Fruit fly (Drosophila melanogaster): Measurements from ENCODE around the gene Gr28b.

The Gr28b gene

DNA sequence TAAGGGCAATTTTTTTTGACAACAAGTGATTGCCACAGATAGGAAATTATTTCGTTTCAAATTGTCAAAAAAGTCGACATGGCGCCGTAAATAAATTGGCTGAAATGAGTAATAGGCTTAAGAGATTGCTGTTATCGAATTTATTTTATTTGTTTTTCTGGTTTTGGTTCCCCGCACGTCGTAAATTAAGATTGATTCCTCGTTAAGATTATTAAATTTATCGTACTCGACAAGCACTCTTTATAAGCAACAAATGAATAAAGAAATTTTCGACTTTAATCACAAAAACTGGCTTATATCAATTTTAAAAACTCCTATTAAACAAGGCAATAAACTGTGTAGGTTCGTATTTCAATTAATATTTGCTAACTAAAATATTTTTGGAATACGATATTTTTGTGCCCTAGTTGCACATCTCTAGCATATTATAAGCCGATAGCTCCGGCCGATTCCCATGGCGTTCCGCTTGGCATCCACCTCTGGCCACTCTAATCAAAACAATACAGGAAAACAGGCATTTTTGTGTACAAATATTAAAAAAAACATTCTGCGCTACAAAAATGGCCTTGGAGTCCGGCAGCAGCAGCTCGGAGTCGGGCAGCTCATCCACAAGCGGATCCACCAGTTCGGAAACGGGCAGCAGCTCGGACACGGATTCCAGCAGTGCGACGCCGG is 50.0 kb downstream of the Gr28b start, which contains the start of gene chm (continued):
- TF ChIP-seq p53 (GFP tag; optimal IDR thresholded peaks at IDR 0.05) (no peak), CG18619 (GFP tag; optimal IDR thresholded peaks at IDR 0.05) (no peak), CG1233 (GFP tag; optimal IDR thresholded peaks at IDR 0.05) (no peak), CG4820 (GFP tag; optimal IDR thresholded peaks at IDR 0.05) (no peak), Sry-β (GFP tag; optimal IDR thresholded peaks at IDR 0.05) (no peak), CG31365 (tag; optimal IDR thresholded peaks at IDR 0.05) (no peak), pzg (GFP tag; optimal IDR thresholded peaks at IDR 0.05) (peak; percentile 80), CG14860 (GFP tag; IDR thresholded peaks at IDR 0.05; ENCODE audit: partially characterized antibody) (peak; percentile 84), CG6813 (GFP tag; optimal IDR thresholded peaks at IDR 0.05) (no peak), pfk (GFP tag; optimal IDR thresholded peaks at IDR 0.05) (peak; percentile 53), lola (GFP tag; optimal IDR thresholded peaks at IDR 0.05) (peak in 1 of 3 experiments; percentile 11), CG4424 (GFP tag; optimal IDR thresholded peaks at IDR 0.05) (peak; percentile 26), Kr (GFP tag; optimal IDR thresholded peaks at IDR 0.05) (no peak), hth (optimal IDR thresholded peaks at IDR 0.05) (no peak), disco-r (GFP tag; optimal IDR thresholded peaks at IDR 0.05) (no peak), CG5245 (GFP tag; optimal IDR thresholded peaks at IDR 0.05) (no peak), CG14710 (tag; optimal IDR thresholded peaks at IDR 0.05) (peak; percentile 51), CG6689 (GFP tag; IDR thresholded peaks at IDR 0.05) (no peak), E2f2 (GFP tag; IDR thresholded peaks at IDR 0.05) (peak; percentile 54), tgo (GFP tag; IDR thresholded peaks at IDR 0.05) (no peak), pita (GFP tag; optimal IDR thresholded peaks at IDR 0.05) (no peak), Nf-YB (GFP tag; optimal IDR thresholded peaks at IDR 0.05) (no peak), CG15479 (GFP tag; optimal IDR thresholded peaks at IDR 0.05) (no peak), Adf1 (GFP tag; IDR thresholded peaks at IDR 0.05) (no peak), Deaf1 (tag; optimal IDR thresholded peaks at IDR 0.05) (no peak), CG12219 (GFP tag; optimal IDR thresholded peaks at IDR 0.05) (no peak), CG4328 (GFP tag; optimal IDR thresholded peaks at IDR 0.05) (no peak), tin (GFP tag; optimal IDR thresholded peaks at IDR 0.05) (peak; percentile 38), wor (GFP tag; IDR thresholded peaks at IDR 0.05) (no peak), CG2116 (GFP tag; optimal IDR thresholded peaks at IDR 0.05) (peak; percentile 27), tx (GFP tag; optimal IDR thresholded peaks at IDR 0.05) (peak; percentile 17), Ets97D (GFP tag; optimal IDR thresholded peaks at IDR 0.05) (peak; percentile 53), CG11398 (GFP tag; optimal IDR thresholded peaks at IDR 0.05) (no peak), amos (GFP tag; IDR thresholded peaks at IDR 0.05; ENCODE audit: partially characterized antibody) (peak; percentile 92), Oaz (GFP tag; IDR thresholded peaks at IDR 0.05) (no peak), CG15011 (GFP tag; optimal IDR thresholded peaks at IDR 0.05) (no peak), CG3726 (GFP tag; IDR thresholded peaks at IDR 0.05) (no peak), gce (GFP tag; IDR thresholded peaks at IDR 0.05) (no peak), al (GFP tag; IDR thresholded peaks at IDR 0.05) (0 out of 2 replicates have a peak, but pooled peaks have one; percentile 42), CG17359 (tag; optimal IDR thresholded peaks at IDR 0.05) (no peak), Xbp1 (GFP tag; optimal IDR thresholded peaks at IDR 0.05) (peak; percentile 49), CG11723 (GFP tag; optimal IDR thresholded peaks at IDR 0.05) (no peak), aop (GFP tag; IDR thresholded peaks at IDR 0.05) (no peak), CG34224 (GFP tag; IDR thresholded peaks at IDR 0.05; ENCODE audit: partially characterized antibody) (peak; percentile 87), CG10274 (GFP tag; optimal IDR thresholded peaks at IDR 0.05) (no peak), CG43689 (GFP tag; IDR thresholded peaks at IDR 0.05) (no peak), CG9215 (GFP tag; IDR thresholded peaks at IDR 0.05) (no peak), dmrt11E (tag; optimal IDR thresholded peaks at IDR 0.05) (no peak), emc (GFP tag; optimal IDR thresholded peaks at IDR 0.05) (no peak), phol (tag; optimal IDR thresholded peaks at IDR 0.05) (peak; percentile 60)
